Fruit fly (Drosophila melanogaster): ENCODE data around the gene CG14770.

The CG14770 gene

DNA sequence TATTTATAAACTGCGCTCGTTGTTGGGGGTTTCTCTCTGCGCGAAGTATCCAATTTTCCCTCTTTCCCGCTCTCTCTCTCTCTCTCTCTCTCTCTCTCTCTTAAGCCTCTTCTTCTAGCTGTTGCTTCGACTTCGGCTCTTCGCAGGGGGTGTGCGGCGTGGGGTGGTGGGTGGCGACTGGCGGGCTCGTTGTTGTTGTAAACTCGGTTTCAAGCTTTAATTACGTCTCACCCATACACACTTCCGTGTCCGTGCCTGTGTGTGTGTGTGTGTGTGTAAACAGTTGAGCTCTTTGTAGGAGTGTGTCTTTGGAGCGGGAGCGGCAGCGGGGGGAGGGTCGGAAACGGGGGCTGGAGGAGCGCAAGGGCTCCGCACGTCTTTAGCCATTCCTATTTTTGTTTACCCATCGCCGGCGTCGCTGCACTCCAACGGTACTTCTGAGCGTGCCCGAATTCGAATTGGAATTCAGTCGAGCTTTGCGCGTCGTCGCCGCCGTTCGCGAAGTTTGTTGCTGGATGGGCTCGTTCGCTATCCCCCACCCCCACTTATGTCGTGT, 19.2 kb downstream of the CG14770 start (continued):
- TF ChIP-seq shn (GFP tag; optimal IDR thresholded peaks at IDR 0.05): no peak
- no peak for TF ChIP-seq HLH3B (GFP tag; IDR thresholded peaks at IDR 0.05)
- TF ChIP-seq CG1233 (GFP tag; optimal IDR thresholded peaks at IDR 0.05): no peak
- no peak for TF ChIP-seq CG10462 (GFP tag; optimal IDR thresholded peaks at IDR 0.05)
- TF ChIP-seq CG32772 (GFP tag; IDR thresholded peaks at IDR 0.05): no peak
- TF ChIP-seq CG6854 (GFP tag; optimal IDR thresholded peaks at IDR 0.05): no peak
- peak; percentile 70 for TF ChIP-seq Lpt (GFP tag; optimal IDR thresholded peaks at IDR 0.05)
- no peak for TF ChIP-seq sens (GFP tag)
- no peak for TF ChIP-seq CG3065 (GFP tag; optimal IDR thresholded peaks at IDR 0.05)
- TF ChIP-seq fd102C (GFP tag; optimal IDR thresholded peaks at IDR 0.05): no peak
- no peak for TF ChIP-seq CrebB (tag; optimal IDR thresholded peaks at IDR 0.05)
- TF ChIP-seq Dip3 (GFP tag; optimal IDR thresholded peaks at IDR 0.05): no peak
- no peak for TF ChIP-seq zf30C (GFP tag; optimal IDR thresholded peaks at IDR 0.05)
- no peak for TF ChIP-seq cwo (GFP tag; optimal IDR thresholded peaks at IDR 0.05)
- TF ChIP-seq cad (GFP tag; optimal IDR thresholded peaks at IDR 0.05): no peak
- TF ChIP-seq emc (GFP tag; optimal IDR thresholded peaks at IDR 0.05): no peak
- TF ChIP-seq ftz-f1 (GFP tag; optimal IDR thresholded peaks at IDR 0.05): no peak
- no peak for TF ChIP-seq insv (GFP tag; optimal IDR thresholded peaks at IDR 0.05)
- no peak for TF ChIP-seq CG11695 (GFP tag; IDR thresholded peaks at IDR 0.05)
- no peak for TF ChIP-seq exex (tag; optimal IDR thresholded peaks at IDR 0.05)
- no peak for TF ChIP-seq CG8290 (GFP tag; optimal IDR thresholded peaks at IDR 0.05)
- TF ChIP-seq CG8290 (tag; optimal IDR thresholded peaks at IDR 0.05): no peak
- TF ChIP-seq CG7786 (GFP tag; optimal IDR thresholded peaks at IDR 0.05): no peak
- TF ChIP-seq z (GFP tag; IDR thresholded peaks at IDR 0.05): peak; percentile 67
- TF ChIP-seq CG18476 (GFP tag; optimal IDR thresholded peaks at IDR 0.05): no peak
- TF ChIP-seq Drgx (GFP tag; IDR thresholded peaks at IDR 0.05): no peak
- no peak for TF ChIP-seq CG17829 (tag; optimal IDR thresholded peaks at IDR 0.05)
- TF ChIP-seq Doc2 (GFP tag; IDR thresholded peaks at IDR 0.05): no peak
- no peak for TF ChIP-seq seq (GFP tag; IDR thresholded peaks at IDR 0.05)
- no peak for TF ChIP-seq sens-2 (GFP tag; IDR thresholded peaks at IDR 0.05)
- peak; percentile 51 for TF ChIP-seq Adf1 (GFP tag; IDR thresholded peaks at IDR 0.05)
- no peak for TF ChIP-seq da (GFP tag; optimal IDR thresholded peaks at IDR 0.05)
- no peak for TF ChIP-seq ase (GFP tag; IDR thresholded peaks at IDR 0.05)
- TF ChIP-seq phol (tag; optimal IDR thresholded peaks at IDR 0.05): no peak
- peak; percentile 8 for TF ChIP-seq PHDP (tag; optimal IDR thresholded peaks at IDR 0.05)
- TF ChIP-seq CG16815 (GFP tag; optimal IDR thresholded peaks at IDR 0.05): no peak
- TF ChIP-seq scrt (GFP tag; optimal IDR thresholded peaks at IDR 0.05): peak; percentile 73
- no peak for TF ChIP-seq CG6654 (GFP tag; optimal IDR thresholded peaks at IDR 0.05)
- no peak for TF ChIP-seq CG14441 (GFP tag; IDR thresholded peaks at IDR 0.05)
- no peak for TF ChIP-seq gce (GFP tag; IDR thresholded peaks at IDR 0.05)
- TF ChIP-seq CG2889 (GFP tag; IDR thresholded peaks at IDR 0.05): no peak
- no peak for TF ChIP-seq CG11456 (GFP tag; IDR thresholded peaks at IDR 0.05)
- peak; percentile 38; the same call in 1 of the 3 replicates for TF ChIP-seq Aef1 (GFP tag; IDR thresholded peaks at IDR 0.05)
- TF ChIP-seq CG3281 (GFP tag; optimal IDR thresholded peaks at IDR 0.05): no peak
- no peak for TF ChIP-seq CG15269 (tag; optimal IDR thresholded peaks at IDR 0.05)
- no peak for TF ChIP-seq CG18011 (GFP tag; optimal IDR thresholded peaks at IDR 0.05)
- no peak for TF ChIP-seq tio (GFP tag; optimal IDR thresholded peaks at IDR 0.05)
- TF ChIP-seq slou (GFP tag; optimal IDR thresholded peaks at IDR 0.05): no peak
- TF ChIP-seq Chrac-16 (GFP tag; optimal IDR thresholded peaks at IDR 0.05): no peak
- no peak for TF ChIP-seq toy (GFP tag; IDR thresholded peaks at IDR 0.05)
- no peak for TF ChIP-seq Bteb2 (GFP tag; optimal IDR thresholded peaks at IDR 0.05)
- TF ChIP-seq HLH54F (GFP tag; optimal IDR thresholded peaks at IDR 0.05): no peak
- TF ChIP-seq dmrt11E (tag; optimal IDR thresholded peaks at IDR 0.05): no peak
